Worm (Caenorhabditis elegans) whole organism, L1 larva: ENCODE data around the gene abhd-3.1.
A peak's percentile ranks its signal among the peaks of the same experiment; 100 is the strongest.

Experiments used
- F16B12.6 ChIP-seq: fragments of 150-350 bp; optimal IDR thresholded peaks from 2 replicates; lab custom pipeline; 2014; ENCODE audit warnings: missing biosample characterization, missing genetic modification characterization
- Y116A8C.19 ChIP-seq: sonication (generic microtip); optimal IDR thresholded peaks from 2 replicates; lab custom pipeline; 2016; ENCODE audit warnings: missing compliant biosample characterization, missing genetic modification characterization, borderline replicate concordance
- alr-1 ChIP-seq: fragments of 200-800 bp; sonication (Bioruptor generic); optimal IDR thresholded peaks from 2 replicates; lab custom pipeline; 2018; ENCODE audit warnings: borderline replicate concordance, mild to moderate bottlenecking, missing genetic modification characterization, missing compliant biosample characterization
- aly-2 ChIP-seq: fragments of 150-350 bp; optimal IDR thresholded peaks from 2 replicates; lab custom pipeline; 2014; ENCODE audit warnings: missing biosample characterization, missing genetic modification characterization
- ama-1 ChIP-seq: fragments of 150-350 bp; optimal IDR thresholded peaks from 2 replicates; lab custom pipeline; 2014
- blmp-1 ChIP-seq: fragments of 150-350 bp; optimal IDR thresholded peaks from 2 replicates; lab custom pipeline; 2014; ENCODE audit warnings: missing biosample characterization, missing genetic modification characterization
- ceh-82 ChIP-seq, 3 experiments: fragments of 150-350 bp in 1 of 3; sonication (generic microtip) in 2 of 3; optimal IDR thresholded peaks; 2 replicates each; lab custom pipeline; 2014 to 2017; ENCODE audit warnings: missing biosample characterization in 3 of 3, missing genetic modification characterization in 3 of 3
- dsc-1 ChIP-seq: sonication (generic microtip); optimal IDR thresholded peaks from 2 replicates; lab custom pipeline; 2016; ENCODE audit warnings: mild to moderate bottlenecking, missing genetic modification characterization, missing compliant biosample characterization
- efl-1 ChIP-seq, 4 experiments: fragments of 150-350 bp; optimal IDR thresholded peaks in 3 of 4; peaks in 1 of 4; 1 replicate in 1 of 4; 2 replicates in 3 of 4; lab custom pipeline; 2014; ENCODE audit warnings: missing biosample characterization in 2 of 4, missing genetic modification characterization in 2 of 4, missing genetic modification reagents in 2 of 4
- egl-13 ChIP-seq: sonication (generic microtip); optimal IDR thresholded peaks from 2 replicates; lab custom pipeline; 2016; ENCODE audit warnings: missing genotype, missing genetic modification reagents, missing genetic modification characterization, missing compliant biosample characterization
- egl-27 ChIP-seq, 2 experiments: fragments of 150-350 bp in 1 of 2; sonication (generic microtip); optimal IDR thresholded peaks; 3 replicates each; lab custom pipeline; 2017 to 2018; ENCODE audit warnings: missing biosample characterization in 2 of 2, missing genetic modification characterization in 2 of 2, missing genetic modification reagents in 2 of 2
- fkh-10 ChIP-seq: sonication (generic microtip); optimal IDR thresholded peaks from 2 replicates; lab custom pipeline; 2017; ENCODE audit warnings: missing biosample characterization, missing genetic modification reagents, missing genetic modification characterization
- fos-1 ChIP-seq: fragments of 150-350 bp; optimal IDR thresholded peaks from 2 replicates; lab custom pipeline; 2014; ENCODE audit warnings: missing biosample characterization, missing genetic modification characterization
- grh-1 ChIP-seq: fragments of 200-800 bp; sonication (Bioruptor generic); IDR thresholded peaks from 2 replicates; pipeline ENCODE4 v1.3.6; 2022; ENCODE audit warnings: missing genetic modification reagents, missing genetic modification characterization, missing compliant biosample characterization
- hlh-17 ChIP-seq: fragments of 200-800 bp; sonication (Bioruptor generic); optimal IDR thresholded peaks from 2 replicates; lab custom pipeline; 2018; ENCODE audit warnings: missing genetic modification characterization, mild to moderate bottlenecking, missing compliant biosample characterization, moderate library complexity, borderline replicate concordance
- hlh-4 ChIP-seq: sonication (generic microtip); optimal IDR thresholded peaks from 2 replicates; lab custom pipeline; 2016; ENCODE audit warnings: mild to moderate bottlenecking, missing genetic modification characterization, missing compliant biosample characterization
- hpl-2 ChIP-seq: fragments of 150-350 bp; optimal IDR thresholded peaks from 2 replicates; lab custom pipeline; 2014; ENCODE audit warnings: missing biosample characterization, missing genetic modification reagents, missing genetic modification characterization
- irx-1 ChIP-seq: sonication (generic microtip); optimal IDR thresholded peaks from 2 replicates; lab custom pipeline; 2016; ENCODE audit warnings: missing genetic modification characterization, missing compliant biosample characterization
- isw-1 ChIP-seq: fragments of 200-800 bp; sonication (Bioruptor generic); IDR thresholded peaks from 2 replicates; pipeline ENCODE4 v1.3.6; 2022; ENCODE audit warnings: missing genetic modification characterization, missing compliant biosample characterization
- lin-13 ChIP-seq: fragments of 150-350 bp; optimal IDR thresholded peaks from 2 replicates; lab custom pipeline; 2014; ENCODE audit warnings: missing biosample characterization, missing genetic modification reagents, missing genetic modification characterization
- lin-14 ChIP-seq: fragments of 200-800 bp; sonication (Bioruptor generic); optimal IDR thresholded peaks from 2 replicates; lab custom pipeline; 2018; ENCODE audit warnings: mild to moderate bottlenecking, missing genetic modification characterization, moderate library complexity, missing compliant biosample characterization
- lin-15B ChIP-seq: fragments of 150-350 bp; sonication (generic microtip); optimal IDR thresholded peaks from 3 replicates; lab custom pipeline; 2014; ENCODE audit warnings: missing biosample characterization, missing genetic modification characterization
- lin-35 ChIP-seq, 2 experiments: fragments of 150-350 bp; optimal IDR thresholded peaks; 2 replicates each; lab custom pipeline; 2014; ENCODE audit warnings: missing biosample characterization in 2 of 2, missing genetic modification characterization in 2 of 2, missing genetic modification reagents in 2 of 2
- lsy-2 ChIP-seq, 2 experiments: fragments of 150-350 bp; optimal IDR thresholded peaks; 2 replicates each; lab custom pipeline; 2014; ENCODE audit warnings: missing biosample characterization in 2 of 2, missing genetic modification characterization in 2 of 2
- mab-9 ChIP-seq: fragments of 200-800 bp; sonication (Bioruptor generic); IDR thresholded peaks from 2 replicates; pipeline ENCODE4 v1.3.6; 2022; ENCODE audit warnings: missing genetic modification reagents, missing genetic modification characterization, missing compliant biosample characterization
- mef-2 ChIP-seq: fragments of 150-350 bp; optimal IDR thresholded peaks from 2 replicates; lab custom pipeline; 2014; ENCODE audit warnings: missing biosample characterization, missing genetic modification characterization
- mep-1 ChIP-seq: fragments of 150-350 bp; optimal IDR thresholded peaks from 2 replicates; lab custom pipeline; 2014; ENCODE audit warnings: missing biosample characterization, missing genetic modification characterization
- nhr-20 ChIP-seq: sonication (generic microtip); optimal IDR thresholded peaks from 2 replicates; lab custom pipeline; 2016; ENCODE audit warnings: mild to moderate bottlenecking, missing genetic modification characterization, missing compliant biosample characterization
- nhr-47 ChIP-seq: sonication (generic microtip); optimal IDR thresholded peaks from 2 replicates; lab custom pipeline; 2016; ENCODE audit warnings: mild to moderate bottlenecking, missing genetic modification characterization, moderate library complexity, missing compliant biosample characterization
- nhr-71 ChIP-seq: sonication (generic microtip); optimal IDR thresholded peaks from 2 replicates; lab custom pipeline; 2016; ENCODE audit warnings: mild to moderate bottlenecking, missing genetic modification characterization, moderate library complexity, missing compliant biosample characterization
- nhr-84 ChIP-seq: sonication (generic microtip); optimal IDR thresholded peaks from 2 replicates; lab custom pipeline; 2017; ENCODE audit warnings: missing biosample characterization, missing genetic modification characterization
- nhr-90 ChIP-seq: sonication (generic microtip); optimal IDR thresholded peaks from 2 replicates; lab custom pipeline; 2016; ENCODE audit warnings: mild to moderate bottlenecking, missing genetic modification characterization, missing compliant biosample characterization; ENCODE audit not compliant: poor library complexity
- rnt-1 ChIP-seq: sonication (generic microtip); optimal IDR thresholded peaks from 2 replicates; lab custom pipeline; 2016; ENCODE audit warnings: mild to moderate bottlenecking, missing genetic modification characterization, moderate library complexity, missing compliant biosample characterization
- skn-1 ChIP-seq: fragments of 150-350 bp; optimal IDR thresholded peaks from 2 replicates; lab custom pipeline; 2014; ENCODE audit warnings: missing biosample characterization, missing genetic modification characterization
- snpc-4 ChIP-seq: fragments of 150-350 bp; optimal IDR thresholded peaks from 2 replicates; lab custom pipeline; 2014; ENCODE audit warnings: missing biosample characterization, missing genetic modification characterization
- sox-4 ChIP-seq: sonication (generic microtip); optimal IDR thresholded peaks from 2 replicates; lab custom pipeline; 2016; ENCODE audit warnings: missing genetic modification characterization, missing compliant biosample characterization
- swsn-7 ChIP-seq: sonication (generic microtip); optimal IDR thresholded peaks from 2 replicates; lab custom pipeline; 2016; ENCODE audit warnings: missing genetic modification characterization, missing compliant biosample characterization
- tbx-2 ChIP-seq: sonication (generic microtip); optimal IDR thresholded peaks from 2 replicates; lab custom pipeline; 2016; ENCODE audit warnings: missing genetic modification characterization, missing compliant biosample characterization
- tlp-1 ChIP-seq: fragments of 150-350 bp; optimal IDR thresholded peaks from 2 replicates; lab custom pipeline; 2014; ENCODE audit warnings: missing biosample characterization, missing genetic modification characterization
- unc-30 ChIP-seq: sonication (generic microtip); optimal IDR thresholded peaks from 2 replicates; lab custom pipeline; 2017; ENCODE audit warnings: missing biosample characterization, missing genetic modification characterization
- unc-86 ChIP-seq: sonication (generic microtip); optimal IDR thresholded peaks from 2 replicates; lab custom pipeline; 2016; ENCODE audit warnings: missing genetic modification characterization, missing compliant biosample characterization
- unc-98 ChIP-seq: fragments of 200-800 bp; sonication (Bioruptor generic); IDR thresholded peaks from 2 replicates; pipeline ENCODE4 v1.3.6; 2022; ENCODE audit warnings: missing genetic modification characterization, missing compliant biosample characterization
- vab-15 ChIP-seq: sonication (generic microtip); optimal IDR thresholded peaks from 2 replicates; lab custom pipeline; 2017; ENCODE audit warnings: missing genotype, mild to moderate bottlenecking, missing genetic modification characterization, missing compliant biosample characterization
- xbp-1 ChIP-seq: sonication (generic microtip); optimal IDR thresholded peaks from 2 replicates; lab custom pipeline; 2016; ENCODE audit warnings: missing genetic modification characterization, missing compliant biosample characterization
- zip-4 ChIP-seq: fragments of 200-800 bp; sonication (Bioruptor generic); optimal IDR thresholded peaks from 2 replicates; lab custom pipeline; 2018; ENCODE audit warnings: mild to moderate bottlenecking, missing genetic modification characterization, moderate library complexity, missing compliant biosample characterization
- ztf-4 ChIP-seq: fragments of 150-350 bp; optimal IDR thresholded peaks from 2 replicates; lab custom pipeline; 2014; ENCODE audit warnings: missing biosample characterization, missing genetic modification characterization

abhd-3.1 gene

ce11 chrV:20005724-20006132, 50.4 kb downstream of the abhd-3.1 start (continued):
- TF ChIP-seq nhr-47 (tag; lab: Kevin White, UChicago) (peak; percentile 87), fkh-10 (GFP tag; lab: Kevin White, UChicago) (peak; percentile 35), mab-9 (GFP tag; lab: Robert Waterston, UW) (peak; percentile 72), xbp-1 (tag; lab: Kevin White, UChicago) (peak; percentile 76), lin-15B (no peak), irx-1 (tag; lab: Kevin White, UChicago) (peak; percentile 38), vab-15 (tag; lab: Kevin White, UChicago) (no peak), mef-2 (tag; lab: Kevin White, UChicago) (peak; percentile 65), grh-1 (no peak), dsc-1 (tag; lab: Kevin White, UChicago) (peak; percentile 77), Y116A8C.19 (no peak), lsy-2 (tag; optimal IDR thresholded peaks at IDR 0.05; lab: Kevin White, UChicago) (peak; percentile 77), zip-4 (GFP tag; lab: Kevin White, UChicago) (peak; percentile 17), hlh-17 (GFP tag; lab: Kevin White, UChicago) (no peak), lin-14 (peak; percentile 97), lin-35 (GFP tag; optimal IDR thresholded peaks at IDR 0.05; lab: Kevin White, UChicago) (peak; percentile 68), swsn-7 (peak; percentile 86), snpc-4 (tag; lab: Kevin White, UChicago) (peak; percentile 35), skn-1 (tag; lab: Kevin White, UChicago) (peak; percentile 68), nhr-84 (tag; lab: Kevin White, UChicago) (no peak), blmp-1 (tag; lab: Kevin White, UChicago) (no peak), alr-1 (tag; lab: Kevin White, UChicago) (no peak), fos-1 (tag; lab: Kevin White, UChicago) (peak; percentile 20), tlp-1 (tag; lab: Kevin White, UChicago) (no peak), rnt-1 (peak; percentile 84), hlh-4 (no peak), efl-1 (optimal IDR thresholded peaks at IDR 0.05; lab: Kevin White, UChicago) (peak; percentile 68 to 82), efl-1 (GFP tag; optimal IDR thresholded peaks at IDR 0.05 in 1 of 2; lab: Kevin White, UChicago) (peak; percentile 44 to 93), ama-1 (lab: Kevin White, UChicago) (no peak), egl-13 (tag; lab: Kevin White, UChicago) (peak; percentile 91), sox-4 (tag; lab: Kevin White, UChicago) (peak; percentile 16), mep-1 (tag; lab: Kevin White, UChicago) (peak; percentile 72), tbx-2 (tag; lab: Kevin White, UChicago) (peak; percentile 84), egl-27 (tag; optimal IDR thresholded peaks at IDR 0.05; lab: Kevin White, UChicago) (peak in 1 of 2 experiments; percentile 29), ceh-82 (tag; optimal IDR thresholded peaks at IDR 0.05; lab: Kevin White, UChicago) (peak; percentile 64 to 72 (median 65)), aly-2 (tag; lab: Kevin White, UChicago) (no peak), F16B12.6 (tag; lab: Kevin White, UChicago) (peak; percentile 8), hpl-2 (GFP tag; lab: Kevin White, UChicago) (no peak)

ce11 chrV:20007470-20007869, 52.2 kb downstream of the abhd-3.1 start, which contains the start of gene Y60A3A.23:
Y60A3A.23 (plus strand) TSS chrV:20007770.
- TF ChIP-seq vab-15 (tag; lab: Kevin White, UChicago) = no peak
- no peak for TF ChIP-seq dsc-1 (tag; lab: Kevin White, UChicago)
- TF ChIP-seq unc-98 (GFP tag; lab: Robert Waterston, UW) = no peak
- TF ChIP-seq unc-86 (tag; lab: Kevin White, UChicago) = no peak
- TF ChIP-seq egl-27 (tag; optimal IDR thresholded peaks at IDR 0.05; lab: Kevin White, UChicago) = no peak
- no peak for TF ChIP-seq lin-13 (GFP tag; lab: Kevin White, UChicago)
- no peak for TF ChIP-seq hpl-2 (GFP tag; lab: Kevin White, UChicago)
- TF ChIP-seq egl-13 (tag; lab: Kevin White, UChicago) = no peak
- no peak for TF ChIP-seq nhr-90 (tag; lab: Kevin White, UChicago)
- TF ChIP-seq ceh-82 (tag; optimal IDR thresholded peaks at IDR 0.05; lab: Kevin White, UChicago) = no peak
- TF ChIP-seq unc-30 (tag; lab: Kevin White, UChicago) = no peak
- TF ChIP-seq nhr-20 (tag; lab: Kevin White, UChicago) = no peak
- TF ChIP-seq ztf-4 = no peak
- TF ChIP-seq nhr-71 (tag; lab: Kevin White, UChicago) = no peak
- no peak for TF ChIP-seq isw-1
